Fruit fly (Drosophila melanogaster): Measurements from ENCODE around the gene CG15365.
A peak's percentile ranks its signal among the peaks of the same experiment; 100 is the strongest.

- no peak for TF ChIP-seq Clk (GFP tag; optimal IDR thresholded peaks at IDR 0.05)
- peak; percentile 72 for TF ChIP-seq CG11617 (GFP tag; optimal IDR thresholded peaks at IDR 0.05)
- no peak for TF ChIP-seq cnc (optimal IDR thresholded peaks at IDR 0.05)
- no peak for TF ChIP-seq Hr96 (GFP tag; optimal IDR thresholded peaks at IDR 0.05)
- peak; percentile 28 for TF ChIP-seq toe (GFP tag; optimal IDR thresholded peaks at IDR 0.05)
- no peak for TF ChIP-seq kay (GFP tag; ENCODE audit: borderline replicate concordance)
- peak; percentile 43 for TF ChIP-seq tj (GFP tag; optimal IDR thresholded peaks at IDR 0.05)
- TF ChIP-seq CG33017 (tag; optimal IDR thresholded peaks at IDR 0.05): peak; percentile 20
Measured at dm6 chrX:9080962-9081361, 13.2 kb upstream of the CG15365 start, which contains the start of the genes CG7246 and HP1b.
